Fruit fly (Drosophila melanogaster) whole organism, embryonic: ENCODE results near the gene Pdhb.

Experiments
- ATbp ChIP-seq: fragments of 200-800 bp; sonication (Bioruptor generic); optimal IDR thresholded peaks from 2 replicates; lab custom pipeline; 2017; ENCODE audit warnings: missing biosample characterization, mild to moderate bottlenecking, missing genetic modification characterization, missing genetic modification reagents
- CG11085 ChIP-seq: fragments of 200-800 bp; sonication (Bioruptor generic); IDR thresholded peaks from 2 replicates; pipeline ENCODE4 v1.3.6; 2022; ENCODE audit warnings: missing biosample characterization, missing genetic modification characterization
- CG12219 ChIP-seq: fragments of 200-800 bp; sonication (Bioruptor generic); optimal IDR thresholded peaks from 3 replicates; lab custom pipeline; 2018; ENCODE audit warnings: missing biosample characterization, mild to moderate bottlenecking, missing genetic modification characterization
- CG13296 ChIP-seq: fragments of 200-800 bp; sonication (Bioruptor generic); optimal IDR thresholded peaks from 3 replicates; lab custom pipeline; 2018; ENCODE audit warnings: missing biosample characterization, mild to moderate bottlenecking, missing genetic modification characterization
- CG14965 ChIP-seq: fragments of 200-800 bp; sonication (Bioruptor generic); optimal IDR thresholded peaks from 2 replicates; lab custom pipeline; 2016; ENCODE audit warnings: missing biosample characterization, missing genetic modification characterization, borderline replicate concordance
- CG17361 ChIP-seq: fragments of 200-800 bp; sonication (Bioruptor generic); IDR thresholded peaks from 3 replicates; pipeline ENCODE4 v1.3.6; 2022; ENCODE audit warnings: missing biosample characterization, missing genetic modification characterization
- CG17802 ChIP-seq: fragments of 200-800 bp; sonication (Bioruptor generic); optimal IDR thresholded peaks from 2 replicates; lab custom pipeline; 2018; ENCODE audit warnings: missing biosample characterization, mild to moderate bottlenecking, missing genetic modification characterization, moderate library complexity
- CG31224 ChIP-seq: fragments of 200-800 bp; sonication (Bioruptor generic); IDR thresholded peaks from 2 replicates; pipeline ENCODE4 v1.3.6; 2022; ENCODE audit warnings: missing biosample characterization, missing genetic modification characterization
- CG6254 ChIP-seq: fragments of 200-800 bp; sonication (Bioruptor generic); optimal IDR thresholded peaks from 3 replicates; lab custom pipeline; 2017; ENCODE audit warnings: mild to moderate bottlenecking, missing biosample characterization, missing genetic modification reagents, missing genetic modification characterization
- CG6683 ChIP-seq: fragments of 200-800 bp; sonication (Bioruptor generic); optimal IDR thresholded peaks from 2 replicates; lab custom pipeline; 2017; ENCODE audit warnings: missing biosample characterization, mild to moderate bottlenecking, missing genetic modification characterization, missing genetic modification reagents
- CG7271 ChIP-seq: fragments of 200-800 bp; sonication (Bioruptor generic); optimal IDR thresholded peaks from 2 replicates; lab custom pipeline; 2018; ENCODE audit warnings: missing biosample characterization, mild to moderate bottlenecking, missing genetic modification characterization, moderate library complexity
- D ChIP-seq, 2 experiments: fragments of 200-800 bp in 1 of 2; fragments of >200 bp in 1 of 2; sonication (Bioruptor generic) in 1 of 2; optimal IDR thresholded peaks; 2 replicates in 1 of 2; 3 replicates in 1 of 2; lab custom pipeline; 2017; ENCODE audit warnings: mild to moderate bottlenecking in 1 of 2, missing biosample characterization in 1 of 2, missing genetic modification characterization in 1 of 2, missing genetic modification reagents in 1 of 2
- Dp ChIP-seq: fragments of 200-800 bp; sonication (Bioruptor generic); optimal IDR thresholded peaks from 2 replicates; lab custom pipeline; 2018; ENCODE audit warnings: missing biosample characterization, mild to moderate bottlenecking, missing genetic modification characterization, moderate library complexity
- Kr ChIP-seq: fragments of 200-800 bp; sonication (Bioruptor generic); optimal IDR thresholded peaks from 2 replicates; lab custom pipeline; 2017; ENCODE audit warnings: missing biosample characterization, mild to moderate bottlenecking, missing genetic modification characterization
- Lim3 ChIP-seq: fragments of 200-800 bp; sonication (Bioruptor generic); IDR thresholded peaks from 2 replicates; pipeline ENCODE4 v1.3.6; 2022; ENCODE audit warnings: missing biosample characterization, missing genetic modification characterization
- Mrtf ChIP-seq: fragments of 200-800 bp; sonication (Bioruptor generic); IDR thresholded peaks from 3 replicates; pipeline ENCODE4 v1.3.6; 2022; ENCODE audit warnings: missing biosample characterization, missing genetic modification characterization
- NfI ChIP-seq: fragments of 200-800 bp; sonication (Bioruptor generic); optimal IDR thresholded peaks from 3 replicates; lab custom pipeline; 2018; ENCODE audit warnings: missing biosample characterization, mild to moderate bottlenecking, missing genetic modification characterization, moderate library complexity
- Oli ChIP-seq: fragments of 200-800 bp; sonication (Bioruptor generic); optimal IDR thresholded peaks from 2 replicates; lab custom pipeline; 2018; ENCODE audit warnings: missing biosample characterization, mild to moderate bottlenecking, missing genetic modification characterization, moderate library complexity
- Ravus ChIP-seq: fragments of 200-800 bp; sonication (Bioruptor generic); IDR thresholded peaks from 2 replicates; pipeline ENCODE4 v1.3.6; 2022; ENCODE audit warnings: missing biosample characterization, missing genetic modification characterization
- Rfx ChIP-seq: fragments of 200-800 bp; sonication (Bioruptor generic); IDR thresholded peaks from 2 replicates; pipeline ENCODE4 v1.3.6; 2022; ENCODE audit warnings: missing biosample characterization, missing genetic modification characterization
- Rx ChIP-seq: fragments of 200-800 bp; sonication (Bioruptor generic); IDR thresholded peaks from 2 replicates; pipeline ENCODE4 v1.3.6; 2022; ENCODE audit warnings: missing biosample characterization, missing genetic modification characterization
- Side ChIP-seq: fragments of 200-800 bp; sonication (Bioruptor generic); optimal IDR thresholded peaks from 2 replicates; lab custom pipeline; 2016; ENCODE audit warnings: missing biosample characterization, missing genetic modification characterization
- Sox100B ChIP-seq: fragments of 200-800 bp; sonication (Bioruptor generic); optimal IDR thresholded peaks from 3 replicates; lab custom pipeline; 2018; ENCODE audit warnings: missing biosample characterization, mild to moderate bottlenecking, missing genetic modification characterization
- Stat92E ChIP-seq, 3 experiments: fragments of >200 bp in 2 of 3; fragments of 200-800 bp in 1 of 3; sonication (Bioruptor generic) in 1 of 3; optimal IDR thresholded peaks; 2 replicates each; lab custom pipeline; 2017 to 2019; ENCODE audit warnings: missing biosample characterization in 3 of 3, missing genetic modification characterization in 3 of 3, mild to moderate bottlenecking in 1 of 3, moderate library complexity in 1 of 3
- Usf ChIP-seq: fragments of 200-800 bp; sonication (Bioruptor generic); optimal IDR thresholded peaks from 2 replicates; lab custom pipeline; 2017; ENCODE audit warnings: missing genotype, missing biosample characterization, missing genetic modification characterization
- bigmax ChIP-seq: fragments of 200-800 bp; sonication (Bioruptor generic); optimal IDR thresholded peaks from 2 replicates; lab custom pipeline; 2018; ENCODE audit warnings: missing biosample characterization, mild to moderate bottlenecking, missing genetic modification characterization
- cato ChIP-seq: fragments of 200-800 bp; sonication (Bioruptor generic); optimal IDR thresholded peaks from 2 replicates; lab custom pipeline; 2016; ENCODE audit warnings: missing biosample characterization, missing genetic modification characterization, borderline replicate concordance
- ci ChIP-seq: fragments of 200-800 bp; sonication (Bioruptor generic); IDR thresholded peaks from 3 replicates; pipeline ENCODE4 v1.3.6; 2022; ENCODE audit warnings: missing biosample characterization, missing genetic modification characterization
- cwo ChIP-seq: fragments of 200-800 bp; sonication (Bioruptor generic); optimal IDR thresholded peaks from 3 replicates; lab custom pipeline; 2017; ENCODE audit warnings: missing biosample characterization, missing genetic modification characterization, mild to moderate bottlenecking, moderate library complexity, missing genetic modification reagents
- da ChIP-seq: fragments of 200-800 bp; sonication (Bioruptor generic); optimal IDR thresholded peaks from 2 replicates; lab custom pipeline; 2016; ENCODE audit warnings: missing biosample characterization, missing genetic modification characterization
- dan ChIP-seq: fragments of 200-800 bp; sonication (Bioruptor generic); IDR thresholded peaks from 2 replicates; pipeline ENCODE4 v1.3.6; 2022; ENCODE audit warnings: missing biosample characterization, missing genetic modification characterization
- en ChIP-seq: fragments of 200-800 bp; sonication (Bioruptor generic); optimal IDR thresholded peaks from 2 replicates; lab custom pipeline; 2016; ENCODE audit warnings: missing biosample characterization, missing genetic modification characterization
- exex ChIP-seq: fragments of 200-800 bp; sonication (Bioruptor generic); optimal IDR thresholded peaks from 4 replicates; lab custom pipeline; 2018; ENCODE audit warnings: missing biosample characterization, mild to moderate bottlenecking, missing genetic modification characterization, moderate library complexity
- fu2 ChIP-seq: fragments of 200-800 bp; sonication (Bioruptor generic); optimal IDR thresholded peaks from 2 replicates; lab custom pipeline; 2016; ENCODE audit warnings: missing biosample characterization, missing genetic modification characterization
- hbn ChIP-seq: fragments of 200-800 bp; sonication (Bioruptor generic); IDR thresholded peaks from 2 replicates; pipeline ENCODE4 v1.3.6; 2022; ENCODE audit warnings: missing biosample characterization, missing genetic modification characterization; ENCODE audit not compliant: partially characterized antibody
- lbe ChIP-seq: fragments of 200-800 bp; sonication (Bioruptor generic); optimal IDR thresholded peaks from 2 replicates; lab custom pipeline; 2016; ENCODE audit warnings: missing biosample characterization, mild to moderate bottlenecking, missing genetic modification characterization
- luna ChIP-seq: fragments of 200-800 bp; sonication (Bioruptor generic); optimal IDR thresholded peaks from 2 replicates; lab custom pipeline; 2016; ENCODE audit warnings: missing biosample characterization, missing genetic modification characterization
- nom ChIP-seq: fragments of 200-800 bp; sonication (Bioruptor generic); optimal IDR thresholded peaks from 2 replicates; lab custom pipeline; 2017; ENCODE audit warnings: missing biosample characterization, missing genetic modification characterization, mild to moderate bottlenecking, moderate library complexity, missing genetic modification reagents
- pum ChIP-seq: fragments of 200-800 bp; sonication (Bioruptor generic); optimal IDR thresholded peaks from 2 replicates; lab custom pipeline; 2016; ENCODE audit warnings: missing biosample characterization, missing genetic modification characterization
- pzg ChIP-seq: fragments of 200-800 bp; sonication (Bioruptor generic); optimal IDR thresholded peaks from 3 replicates; lab custom pipeline; 2018; ENCODE audit warnings: missing biosample characterization, mild to moderate bottlenecking, missing genetic modification characterization, moderate library complexity
- repo ChIP-seq: fragments of 200-800 bp; sonication (Bioruptor generic); optimal IDR thresholded peaks from 2 replicates; lab custom pipeline; 2016; ENCODE audit warnings: missing biosample characterization, missing genetic modification characterization
- seq ChIP-seq: fragments of 200-800 bp; sonication (Bioruptor generic); IDR thresholded peaks from 2 replicates; pipeline ENCODE4 v1.3.6; 2022; ENCODE audit warnings: missing biosample characterization, missing genetic modification characterization
- sna ChIP-seq: fragments of 200-800 bp; sonication (Bioruptor generic); IDR thresholded peaks from 2 replicates; pipeline ENCODE4 v1.3.6; 2022; ENCODE audit warnings: missing biosample characterization, missing genetic modification characterization; ENCODE audit not compliant: partially characterized antibody
- tin ChIP-seq: fragments of 200-800 bp; sonication (Bioruptor generic); optimal IDR thresholded peaks from 3 replicates; lab custom pipeline; 2016; ENCODE audit warnings: missing biosample characterization, missing genetic modification characterization
- twi ChIP-seq: fragments of 200-800 bp; optimal IDR thresholded peaks from 2 replicates; lab custom pipeline; 2019; ENCODE audit warnings: missing biosample characterization, mild to moderate bottlenecking, missing genetic modification characterization, moderate library complexity
- vnd ChIP-seq: fragments of 200-800 bp; sonication (Bioruptor generic); IDR thresholded peaks from 3 replicates; pipeline ENCODE4 v1.3.6; 2022; ENCODE audit warnings: missing biosample characterization, missing genetic modification characterization; ENCODE audit not compliant: partially characterized antibody

Gene Pdhb

DNA sequence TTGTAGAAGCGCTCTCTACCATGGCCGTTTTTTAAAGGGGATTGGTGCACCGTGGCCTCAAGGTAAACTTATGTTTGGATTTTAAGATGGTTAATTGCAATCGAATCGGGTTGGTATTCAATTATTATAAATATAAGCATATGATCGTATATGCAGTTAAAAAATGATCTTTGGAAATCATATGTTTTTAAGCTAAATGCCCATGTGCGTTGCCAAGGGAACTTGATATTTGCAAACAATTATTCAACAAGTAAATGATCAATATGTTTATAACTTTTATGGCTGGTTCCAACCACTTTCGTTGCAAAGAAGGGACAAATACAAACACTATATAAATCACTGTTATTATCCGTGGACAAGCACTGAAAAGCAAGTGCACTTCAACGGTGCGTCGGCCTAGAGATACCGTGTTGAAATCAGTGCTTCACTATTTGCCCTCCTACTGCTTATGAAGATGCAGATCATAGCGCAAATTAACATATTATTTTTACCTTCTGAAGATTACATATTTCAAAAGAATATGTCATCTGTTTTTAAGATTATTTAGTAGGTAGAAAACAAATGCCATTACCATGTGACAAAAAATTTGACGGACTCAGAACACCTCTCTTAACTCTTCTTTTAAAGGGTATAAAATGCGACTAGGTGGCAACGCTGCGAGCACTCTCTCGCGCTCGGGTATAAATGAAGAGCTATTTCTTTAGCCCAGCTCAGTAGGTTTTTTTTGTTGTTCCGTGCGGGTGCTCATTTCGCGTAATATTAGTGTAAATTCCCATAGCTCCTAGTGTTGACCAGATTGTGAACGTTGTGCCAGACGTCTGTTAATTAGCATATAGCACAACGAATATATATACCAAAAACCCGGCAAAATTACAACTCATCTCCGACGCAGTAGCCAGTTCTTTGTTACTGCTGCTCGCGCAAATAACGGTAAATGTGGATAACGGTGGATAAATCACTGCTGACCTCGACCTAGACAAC is 44.8 kb downstream of the Pdhb start, which contains the start of gene rdog (continued):
- TF ChIP-seq D (optimal IDR thresholded peaks at IDR 0.05; lab: Kevin White, UChicago): no peak
- TF ChIP-seq D (GFP tag; optimal IDR thresholded peaks at IDR 0.05; lab: Kevin White, UChicago): peak; percentile 63
- no peak for TF ChIP-seq dan
- TF ChIP-seq Sox100B: no peak
- no peak for TF ChIP-seq exex (tag; lab: Kevin White, UChicago)
- TF ChIP-seq CG11085 (GFP tag; lab: Robert Waterston, UW): no peak
- TF ChIP-seq Lim3 (GFP tag; lab: Robert Waterston, UW): 0 out of 2 replicates have a peak, but pooled peaks have one; percentile 9
- peak; percentile 65 for TF ChIP-seq fu2 (GFP tag; lab: Kevin White, UChicago)
- peak; percentile 41 for TF ChIP-seq CG6254 (GFP tag; lab: Kevin White, UChicago)
- TF ChIP-seq Ravus (GFP tag; lab: Robert Waterston, UW): no peak
- TF ChIP-seq cato (GFP tag; lab: Kevin White, UChicago): peak; percentile 54
- TF ChIP-seq tin: peak; percentile 85
- TF ChIP-seq pum (GFP tag; lab: Kevin White, UChicago): peak; percentile 83
- no peak for TF ChIP-seq CG6683
- peak; percentile 42; the same call in 1 of the 2 replicates for TF ChIP-seq Rx
- peak; percentile 72 for TF ChIP-seq nom (GFP tag; lab: Kevin White, UChicago)
- TF ChIP-seq seq (GFP tag; lab: Robert Waterston, UW): peak; percentile 45
- TF ChIP-seq cwo (GFP tag; lab: Kevin White, UChicago): peak; percentile 53
- TF ChIP-seq Usf (GFP tag; lab: Kevin White, UChicago): peak; percentile 56
- TF ChIP-seq CG13296: peak; percentile 76
- TF ChIP-seq Oli (tag; lab: Kevin White, UChicago): peak; percentile 83
- peak; percentile 72 for TF ChIP-seq CG12219
- peak; percentile 35; the same call in 1 of the 3 replicates for TF ChIP-seq Mrtf
- peak; percentile 20 for TF ChIP-seq da (GFP tag; lab: Kevin White, UChicago)
- TF ChIP-seq Side (GFP tag; lab: Kevin White, UChicago): peak; percentile 73
- peak; percentile 72 for TF ChIP-seq NfI (GFP tag; lab: Kevin White, UChicago)
- TF ChIP-seq bigmax (GFP tag; lab: Kevin White, UChicago): no peak
- peak; percentile 74 for TF ChIP-seq Rfx (GFP tag; lab: Robert Waterston, UW)
- peak; percentile 63 for TF ChIP-seq en (GFP tag; lab: Kevin White, UChicago)
- no peak for TF ChIP-seq CG7271 (tag; lab: Kevin White, UChicago)
- peak; percentile 47 for TF ChIP-seq luna
- peak; percentile 82 for TF ChIP-seq Kr
- peak; percentile 88 for TF ChIP-seq CG17361 (GFP tag; lab: Robert Waterston, UW)
- 0 out of 3 replicates have a peak, but pooled peaks have one; percentile 6 for TF ChIP-seq ci (GFP tag; lab: Robert Waterston, UW)
- no peak for TF ChIP-seq Dp (GFP tag; lab: Kevin White, UChicago)
- TF ChIP-seq hbn (GFP tag; lab: Robert Waterston, UW): no peak
- no peak for TF ChIP-seq sna
- no peak; the same call in 1 of the 2 replicates for TF ChIP-seq CG31224 (GFP tag; lab: Robert Waterston, UW)
- TF ChIP-seq ATbp (GFP tag; lab: Kevin White, UChicago): peak; percentile 38
- TF ChIP-seq repo: peak; percentile 24
- TF ChIP-seq Stat92E (GFP tag; optimal IDR thresholded peaks at IDR 0.05; lab: Kevin White, UChicago): peak in 1 of 3 experiments; percentile 89
- peak; percentile 39 for TF ChIP-seq CG17802 (tag; lab: Kevin White, UChicago)
- no peak for TF ChIP-seq vnd
- peak; percentile 49 for TF ChIP-seq lbe (GFP tag; lab: Kevin White, UChicago)
- peak; percentile 20 for TF ChIP-seq pzg (GFP tag; lab: Kevin White, UChicago)
- TF ChIP-seq twi (tag; lab: Kevin White, UChicago): peak; percentile 66
- no peak for TF ChIP-seq CG14965 (GFP tag; lab: Kevin White, UChicago)
